Fruit fly (Drosophila melanogaster): Measurements from ENCODE around the gene CG11345.

CG11345 gene

DNA sequence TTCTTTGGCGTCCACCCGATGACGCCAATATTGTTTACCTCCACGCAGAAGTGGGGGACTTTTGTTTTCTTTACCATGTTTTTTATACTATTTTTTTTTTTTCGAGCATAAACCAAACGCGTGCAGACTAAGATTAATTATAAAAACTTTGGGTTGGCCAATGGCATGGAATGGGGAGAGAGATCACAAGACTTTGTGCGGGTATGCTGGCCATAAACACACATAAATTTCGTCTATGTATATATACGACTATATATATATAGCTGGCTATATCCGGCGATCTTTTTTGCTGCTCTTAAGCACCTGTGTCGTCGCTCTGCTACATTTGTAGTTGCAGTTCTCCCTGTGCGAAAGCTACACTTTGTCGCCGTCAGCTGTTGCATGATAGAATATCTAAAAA, 46.0 kb downstream of the CG11345 start (continued):
- no peak for TF ChIP-seq CG8089 (GFP tag; optimal IDR thresholded peaks at IDR 0.05)
- TF ChIP-seq CG8290 (GFP tag; optimal IDR thresholded peaks at IDR 0.05), result no peak
- TF ChIP-seq CG8290 (tag; optimal IDR thresholded peaks at IDR 0.05), result no peak
- TF ChIP-seq NfI (GFP tag; optimal IDR thresholded peaks at IDR 0.05), result peak; percentile 5
- TF ChIP-seq Lpt (GFP tag; optimal IDR thresholded peaks at IDR 0.05), result no peak
- no peak for TF ChIP-seq pho (GFP tag; optimal IDR thresholded peaks at IDR 0.05)
- TF ChIP-seq ab (GFP tag; optimal IDR thresholded peaks at IDR 0.05), result no peak
- TF ChIP-seq HHEX (GFP tag; optimal IDR thresholded peaks at IDR 0.05), result no peak
- TF ChIP-seq CG2202 (tag; optimal IDR thresholded peaks at IDR 0.05), result no peak
- TF ChIP-seq inv (GFP tag; IDR thresholded peaks at IDR 0.05; ENCODE audit: partially characterized antibody), result no peak
- TF ChIP-seq CG2712 (tag; optimal IDR thresholded peaks at IDR 0.05), result no peak
- no peak for TF ChIP-seq CG15269 (tag; optimal IDR thresholded peaks at IDR 0.05)
- TF ChIP-seq gce (GFP tag; IDR thresholded peaks at IDR 0.05), result no peak
- TF ChIP-seq CG6689 (GFP tag; IDR thresholded peaks at IDR 0.05), result no peak
- TF ChIP-seq CG5245 (GFP tag; optimal IDR thresholded peaks at IDR 0.05), result no peak
- TF ChIP-seq Antp (GFP tag; optimal IDR thresholded peaks at IDR 0.05), result no peak
- TF ChIP-seq CG6654 (GFP tag; optimal IDR thresholded peaks at IDR 0.05), result no peak
- TF ChIP-seq da (GFP tag; optimal IDR thresholded peaks at IDR 0.05), result no peak
- no peak for TF ChIP-seq Stat92E (GFP tag; optimal IDR thresholded peaks at IDR 0.05)

DNA sequence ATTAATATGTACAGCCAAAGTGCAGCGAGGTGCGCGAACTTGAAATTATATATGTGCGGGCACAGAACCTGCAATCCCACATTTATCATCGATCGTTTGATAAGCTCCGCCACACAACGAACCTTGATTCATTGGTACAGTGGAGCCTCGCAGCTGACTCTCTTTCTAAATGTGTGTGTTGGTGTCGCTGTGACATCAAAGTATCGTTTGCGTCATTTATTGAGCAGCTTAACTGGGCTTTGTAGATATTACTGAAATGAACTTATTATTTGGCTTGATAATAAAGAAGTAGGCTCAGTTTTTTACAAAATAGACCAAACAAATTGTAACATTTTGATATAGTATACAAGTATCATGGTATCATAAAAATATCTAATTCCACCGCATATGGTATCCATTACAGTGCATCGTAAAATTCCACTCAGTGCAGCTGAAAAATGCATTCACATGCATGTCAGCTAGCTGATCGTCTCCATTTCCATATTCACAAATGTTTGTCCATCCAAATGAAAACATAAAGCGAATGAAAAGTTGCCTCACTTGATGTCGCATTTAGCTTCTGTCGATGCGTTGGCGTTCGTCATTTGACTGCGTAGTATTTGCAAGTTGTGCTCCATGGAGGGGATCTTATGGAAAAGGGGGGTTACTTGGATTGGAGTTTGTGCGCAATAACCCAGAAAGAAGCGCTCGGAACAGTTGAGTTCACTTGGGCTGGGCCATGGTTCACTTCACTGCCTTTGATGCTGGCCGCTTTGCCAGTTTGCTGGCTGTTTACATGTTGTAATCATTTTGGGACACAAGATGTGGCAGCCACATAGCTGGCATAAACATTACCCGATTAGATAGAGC, 46.7 kb downstream of the CG11345 start:
- TF ChIP-seq dysf (GFP tag; IDR thresholded peaks at IDR 0.05), result no peak
- no peak for TF ChIP-seq pan (optimal IDR thresholded peaks at IDR 0.05)
- TF ChIP-seq pan (GFP tag; optimal IDR thresholded peaks at IDR 0.05 in 1 of 2, IDR thresholded peaks at IDR 0.05 in 1 of 2), result peak in 1 of 2 experiments; percentile 55
- TF ChIP-seq trem (tag; optimal IDR thresholded peaks at IDR 0.05), result no peak
- no peak for TF ChIP-seq da (GFP tag; optimal IDR thresholded peaks at IDR 0.05)
- TF ChIP-seq Ada2b (GFP tag; IDR thresholded peaks at IDR 0.05), result 0 out of 2 replicates have a peak, but pooled peaks have one; percentile 3
- no peak for TF ChIP-seq pb (GFP tag; optimal IDR thresholded peaks at IDR 0.05)
- no peak for TF ChIP-seq Hr3 (GFP tag; optimal IDR thresholded peaks at IDR 0.05)
- 0 out of 2 replicates have a peak, but pooled peaks have one; percentile 23 for TF ChIP-seq CG14014 (GFP tag; IDR thresholded peaks at IDR 0.05)
- no peak for TF ChIP-seq CG1832 (GFP tag; optimal IDR thresholded peaks at IDR 0.05)
- no peak for TF ChIP-seq CG18262 (tag; optimal IDR thresholded peaks at IDR 0.05)
- TF ChIP-seq kay (GFP tag; optimal IDR thresholded peaks at IDR 0.05), result no peak
- no peak for TF ChIP-seq CG8290 (GFP tag; optimal IDR thresholded peaks at IDR 0.05)
- TF ChIP-seq CG8290 (tag; optimal IDR thresholded peaks at IDR 0.05), result peak in 1 of 2 experiments; percentile 50
- peak; percentile 3 for TF ChIP-seq oc (tag; optimal IDR thresholded peaks at IDR 0.05)
- 0 out of 2 replicates have a peak, but pooled peaks have one; percentile 10 for TF ChIP-seq H2.0 (GFP tag; IDR thresholded peaks at IDR 0.05)
- peak in 1 of 2 experiments; percentile 20 for TF ChIP-seq Pdp1 (GFP tag; optimal IDR thresholded peaks at IDR 0.05)
- no peak for TF ChIP-seq exex (tag; optimal IDR thresholded peaks at IDR 0.05)
- TF ChIP-seq sens (GFP tag), result peak; percentile 52
- peak in 1 of 2 experiments; percentile 76 for TF ChIP-seq eve (GFP tag; optimal IDR thresholded peaks at IDR 0.05)
- no peak for TF ChIP-seq CG8089 (GFP tag; optimal IDR thresholded peaks at IDR 0.05)
- TF ChIP-seq CG2129 (GFP tag; IDR thresholded peaks at IDR 0.05; ENCODE audit: partially characterized antibody), result no peak
- TF ChIP-seq Fer3 (tag; optimal IDR thresholded peaks at IDR 0.05), result no peak
- peak; percentile 72; the same call in 2 of the 3 replicates for TF ChIP-seq CG6175 (GFP tag; IDR thresholded peaks at IDR 0.05)
- TF ChIP-seq Dip2 (GFP tag; IDR thresholded peaks at IDR 0.05), result no peak
- no peak for TF ChIP-seq peb (GFP tag; IDR thresholded peaks at IDR 0.05)
- peak; percentile 21 for TF ChIP-seq Meics (GFP tag; optimal IDR thresholded peaks at IDR 0.05)
- no peak for TF ChIP-seq CG11247 (GFP tag; IDR thresholded peaks at IDR 0.05)
- no peak for TF ChIP-seq CG17568 (GFP tag; optimal IDR thresholded peaks at IDR 0.05)
- TF ChIP-seq CG4404 (GFP tag; IDR thresholded peaks at IDR 0.05), result no peak
- no peak for TF ChIP-seq CG4854 (GFP tag; optimal IDR thresholded peaks at IDR 0.05)
- peak; percentile 8 for TF ChIP-seq caup (GFP tag; optimal IDR thresholded peaks at IDR 0.05; ENCODE audit: severe bottlenecking)
- peak; percentile 13 for TF ChIP-seq Sox102F (GFP tag; optimal IDR thresholded peaks at IDR 0.05)
- no peak for TF ChIP-seq CG30431 (GFP tag; optimal IDR thresholded peaks at IDR 0.05)
